Fruit fly (Drosophila melanogaster): ENCODE measurements around the gene Ipk2.

Gene Ipk2

DNA sequence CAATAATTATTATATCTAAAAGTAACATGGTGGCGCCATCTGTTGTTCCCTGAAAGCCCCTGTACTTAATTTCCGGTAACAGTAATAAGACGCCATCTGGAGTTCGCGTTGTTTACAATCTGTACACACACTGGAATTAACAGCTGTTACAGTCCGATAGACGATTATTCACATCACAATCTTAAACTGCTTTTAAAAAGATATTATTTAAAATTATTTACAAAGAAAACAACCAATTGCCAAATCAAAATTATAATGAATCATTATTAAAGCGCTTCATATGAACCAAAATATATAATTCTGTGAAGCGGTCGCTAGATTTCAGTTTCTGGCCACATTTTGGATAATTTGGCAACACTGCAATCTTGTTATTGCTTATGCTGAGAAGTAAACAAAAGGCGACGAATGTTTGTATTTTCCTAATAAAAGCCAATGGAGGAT is 28.4 kb upstream of the Ipk2 start, which contains the start of gene CG13689 (continued):
- no peak for TF ChIP-seq sim (GFP tag; IDR thresholded peaks at IDR 0.05)
- no peak for TF ChIP-seq CG2129 (GFP tag; IDR thresholded peaks at IDR 0.05; ENCODE audit: partially characterized antibody)
- TF ChIP-seq Hsf (GFP tag; optimal IDR thresholded peaks at IDR 0.05): peak; percentile 68
- peak; percentile 48 for TF ChIP-seq CG5245 (GFP tag; optimal IDR thresholded peaks at IDR 0.05)
- peak; percentile 53 for TF ChIP-seq CG12659 (GFP tag; optimal IDR thresholded peaks at IDR 0.05)
- TF ChIP-seq salm (tag; optimal IDR thresholded peaks at IDR 0.05): no peak
- TF ChIP-seq CkIIα-i1 (GFP tag; IDR thresholded peaks at IDR 0.05): no peak
- no peak for TF ChIP-seq Oaz (GFP tag; IDR thresholded peaks at IDR 0.05)
- TF ChIP-seq CG12942 (GFP tag; optimal IDR thresholded peaks at IDR 0.05): peak; percentile 0
- TF ChIP-seq Dref (GFP tag; IDR thresholded peaks at IDR 0.05): peak; percentile 51
- TF ChIP-seq CG16779 (GFP tag; IDR thresholded peaks at IDR 0.05): no peak
- TF ChIP-seq CG17186 (GFP tag; optimal IDR thresholded peaks at IDR 0.05): no peak
- TF ChIP-seq ash1 (GFP tag; optimal IDR thresholded peaks at IDR 0.05): no peak
- TF ChIP-seq CG3838 (GFP tag; optimal IDR thresholded peaks at IDR 0.05): peak; percentile 52
- TF ChIP-seq Ravus (GFP tag; IDR thresholded peaks at IDR 0.05): no peak
- TF ChIP-seq tio (GFP tag; optimal IDR thresholded peaks at IDR 0.05): peak; percentile 50
- peak; percentile 59 for TF ChIP-seq CG11504 (tag; optimal IDR thresholded peaks at IDR 0.05)
- no peak for TF ChIP-seq Nf-YC (tag; optimal IDR thresholded peaks at IDR 0.05)
- TF ChIP-seq al (GFP tag; IDR thresholded peaks at IDR 0.05): no peak
- no peak for TF ChIP-seq Awh (GFP tag; IDR thresholded peaks at IDR 0.05)
- no peak for TF ChIP-seq Lpt (GFP tag; optimal IDR thresholded peaks at IDR 0.05)
- peak; percentile 5 for TF ChIP-seq CG30431 (GFP tag; optimal IDR thresholded peaks at IDR 0.05)
- TF ChIP-seq Aef1 (GFP tag; IDR thresholded peaks at IDR 0.05): peak; percentile 46; the same call in 1 of the 3 replicates
- TF ChIP-seq Hr3 (GFP tag; optimal IDR thresholded peaks at IDR 0.05): peak; percentile 67
- TF ChIP-seq CG1529 (GFP tag; optimal IDR thresholded peaks at IDR 0.05): no peak
- no peak for TF ChIP-seq Hr39 (optimal IDR thresholded peaks at IDR 0.05)
- no peak for TF ChIP-seq Lim3 (GFP tag; IDR thresholded peaks at IDR 0.05)
- no peak for TF ChIP-seq crc (GFP tag; optimal IDR thresholded peaks at IDR 0.05)
- TF ChIP-seq CrebB (tag; optimal IDR thresholded peaks at IDR 0.05): no peak
- TF ChIP-seq fu2 (GFP tag; optimal IDR thresholded peaks at IDR 0.05): peak; percentile 13
- no peak for TF ChIP-seq CG10147 (GFP tag; optimal IDR thresholded peaks at IDR 0.05)
- peak; percentile 83 for TF ChIP-seq CG32532 (GFP tag; IDR thresholded peaks at IDR 0.05)
- no peak for TF ChIP-seq Six4 (GFP tag; optimal IDR thresholded peaks at IDR 0.05)
- TF ChIP-seq tll (GFP tag; optimal IDR thresholded peaks at IDR 0.05): no peak
- TF ChIP-seq cg (GFP tag; optimal IDR thresholded peaks at IDR 0.05): no peak
- peak; percentile 41 for TF ChIP-seq CG4820 (GFP tag; optimal IDR thresholded peaks at IDR 0.05)
- no peak for TF ChIP-seq nom (GFP tag; optimal IDR thresholded peaks at IDR 0.05)
- TF ChIP-seq ato (GFP tag; IDR thresholded peaks at IDR 0.05; ENCODE audit: partially characterized antibody): no peak
- TF ChIP-seq org-1 (GFP tag; optimal IDR thresholded peaks at IDR 0.05): no peak
- peak; percentile 32 for TF ChIP-seq ems (GFP tag; optimal IDR thresholded peaks at IDR 0.05)
- TF ChIP-seq CG7839 (tag; optimal IDR thresholded peaks at IDR 0.05): peak; percentile 61
- peak; percentile 40 for TF ChIP-seq CG1603 (tag; optimal IDR thresholded peaks at IDR 0.05)
- no peak for TF ChIP-seq Myb (GFP tag; optimal IDR thresholded peaks at IDR 0.05)
- no peak for TF ChIP-seq pan (optimal IDR thresholded peaks at IDR 0.05)
- TF ChIP-seq pan (GFP tag; optimal IDR thresholded peaks at IDR 0.05 in 1 of 2, IDR thresholded peaks at IDR 0.05 in 1 of 2): no peak
- TF ChIP-seq CG14050 (GFP tag; IDR thresholded peaks at IDR 0.05): no peak
- TF ChIP-seq lilli (GFP tag; optimal IDR thresholded peaks at IDR 0.05): peak; percentile 69
- TF ChIP-seq CG11456 (GFP tag; IDR thresholded peaks at IDR 0.05): peak; percentile 86
- TF ChIP-seq Ada2b (GFP tag; IDR thresholded peaks at IDR 0.05): no peak
- TF ChIP-seq CG12155 (GFP tag; optimal IDR thresholded peaks at IDR 0.05): peak; percentile 12
- peak; percentile 99 for TF ChIP-seq Dip2 (GFP tag; IDR thresholded peaks at IDR 0.05)
- TF ChIP-seq E2f1 (GFP tag; IDR thresholded peaks at IDR 0.05): peak; percentile 57
- TF ChIP-seq Asciz (GFP tag; optimal IDR thresholded peaks at IDR 0.05): peak; percentile 0

All from whole organism, embryonic.